Fruit fly (Drosophila melanogaster): ENCODE data around the gene Krn.

Gene Krn

DNA sequence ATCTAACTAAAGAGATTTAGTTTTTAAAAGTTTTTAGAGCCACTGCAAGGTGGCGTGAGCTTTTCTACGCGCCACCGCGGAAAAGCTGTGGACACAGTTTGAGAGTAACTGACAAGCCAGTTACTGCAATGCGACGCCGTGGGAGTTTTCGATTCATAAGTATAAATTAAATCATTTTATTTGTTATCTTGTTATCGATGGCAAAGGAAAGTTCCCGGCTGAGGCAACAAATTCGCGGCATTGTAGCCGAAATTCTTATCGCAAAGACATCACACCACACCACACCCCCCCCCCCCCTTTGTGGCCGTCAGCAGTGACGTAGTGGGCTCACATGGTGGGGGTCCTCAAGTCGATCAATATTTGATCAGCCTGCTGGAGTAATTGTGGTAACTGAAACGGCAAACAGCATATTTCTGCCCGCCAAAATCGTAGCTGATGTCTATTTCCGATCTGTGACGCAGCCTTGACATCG is 1.8 kb upstream of the Krn start (continued):
- peak; percentile 49; the same call in 2 of the 3 replicates for TF ChIP-seq so (GFP tag; IDR thresholded peaks at IDR 0.05)
- TF ChIP-seq unpg (GFP tag; optimal IDR thresholded peaks at IDR 0.05): peak; percentile 7
- TF ChIP-seq CG14667 (GFP tag; IDR thresholded peaks at IDR 0.05): no peak
- TF ChIP-seq vvl (GFP tag; IDR thresholded peaks at IDR 0.05): peak; percentile 58; the same call in 1 of the 2 replicates
- peak; percentile 32; the same call in 1 of the 3 replicates for TF ChIP-seq Optix (GFP tag; IDR thresholded peaks at IDR 0.05)
- peak; percentile 5 for TF ChIP-seq psq (GFP tag; optimal IDR thresholded peaks at IDR 0.05)
- peak; percentile 68 for TF ChIP-seq Meics (GFP tag; optimal IDR thresholded peaks at IDR 0.05)
- peak; percentile 24 for TF ChIP-seq CG15269 (tag; optimal IDR thresholded peaks at IDR 0.05)
- peak; percentile 34 for TF ChIP-seq wek (GFP tag; optimal IDR thresholded peaks at IDR 0.05)
- peak; percentile 83 for TF ChIP-seq CG18599 (GFP tag; optimal IDR thresholded peaks at IDR 0.05)
- TF ChIP-seq Ssrp (tag; optimal IDR thresholded peaks at IDR 0.05): no peak
- no peak for TF ChIP-seq her (GFP tag; optimal IDR thresholded peaks at IDR 0.05)
- no peak for TF ChIP-seq CG7963 (GFP tag; IDR thresholded peaks at IDR 0.05; ENCODE audit: partially characterized antibody)
- no peak for TF ChIP-seq CG43689 (GFP tag; IDR thresholded peaks at IDR 0.05)
- no peak for TF ChIP-seq CG10462 (GFP tag; optimal IDR thresholded peaks at IDR 0.05)
- TF ChIP-seq HHEX (GFP tag; optimal IDR thresholded peaks at IDR 0.05): peak; percentile 70
- TF ChIP-seq CG6813 (GFP tag; optimal IDR thresholded peaks at IDR 0.05): peak; percentile 72
- no peak for TF ChIP-seq gcm2 (GFP tag; optimal IDR thresholded peaks at IDR 0.05)
- TF ChIP-seq CG17612 (GFP tag; IDR thresholded peaks at IDR 0.05): peak; percentile 37; the same call in 1 of the 2 replicates
- peak; percentile 35 for TF ChIP-seq Adf1 (GFP tag; IDR thresholded peaks at IDR 0.05)
- TF ChIP-seq chn (GFP tag; optimal IDR thresholded peaks at IDR 0.05): no peak
- TF ChIP-seq pita (GFP tag; optimal IDR thresholded peaks at IDR 0.05): no peak
- TF ChIP-seq crp (GFP tag; optimal IDR thresholded peaks at IDR 0.05): peak in 1 of 2 experiments; percentile 4
- TF ChIP-seq CG1792 (GFP tag; optimal IDR thresholded peaks at IDR 0.05): no peak
- no peak for TF ChIP-seq CG7745 (tag; optimal IDR thresholded peaks at IDR 0.05)
- no peak for TF ChIP-seq CG3995 (GFP tag; optimal IDR thresholded peaks at IDR 0.05)
- TF ChIP-seq CG10654 (GFP tag; optimal IDR thresholded peaks at IDR 0.05): no peak
- no peak for TF ChIP-seq CG17186 (GFP tag; optimal IDR thresholded peaks at IDR 0.05)
- no peak for TF ChIP-seq pan (optimal IDR thresholded peaks at IDR 0.05)
- peak in 1 of 2 experiments; percentile 54 for TF ChIP-seq pan (GFP tag; optimal IDR thresholded peaks at IDR 0.05 in 1 of 2, IDR thresholded peaks at IDR 0.05 in 1 of 2)
- TF ChIP-seq ind (GFP tag; optimal IDR thresholded peaks at IDR 0.05): no peak
- TF ChIP-seq CG6272 (GFP tag; IDR thresholded peaks at IDR 0.05): no peak
- peak; percentile 8 for TF ChIP-seq D19B (GFP tag; optimal IDR thresholded peaks at IDR 0.05)
- no peak for TF ChIP-seq CG30403 (GFP tag; optimal IDR thresholded peaks at IDR 0.05)
- TF ChIP-seq CG12659 (GFP tag; optimal IDR thresholded peaks at IDR 0.05): peak; percentile 38
- no peak for TF ChIP-seq CG17361 (GFP tag; IDR thresholded peaks at IDR 0.05)
- no peak for TF ChIP-seq pum (GFP tag; optimal IDR thresholded peaks at IDR 0.05)
- no peak for TF ChIP-seq CG14965 (GFP tag; optimal IDR thresholded peaks at IDR 0.05; ENCODE audit: borderline replicate concordance)
- no peak for TF ChIP-seq tap (tag; optimal IDR thresholded peaks at IDR 0.05)
- TF ChIP-seq lov (optimal IDR thresholded peaks at IDR 0.05): no peak
- 0 out of 3 replicates have a peak, but pooled peaks have one; percentile 18 for TF ChIP-seq lov (GFP tag; IDR thresholded peaks at IDR 0.05)
- TF ChIP-seq CG13123 (GFP tag; optimal IDR thresholded peaks at IDR 0.05): no peak
- TF ChIP-seq CG2120 (GFP tag; optimal IDR thresholded peaks at IDR 0.05): peak; percentile 37
- TF ChIP-seq MESR4 (GFP tag; optimal IDR thresholded peaks at IDR 0.05): no peak
- no peak for TF ChIP-seq gce (GFP tag; IDR thresholded peaks at IDR 0.05)
- TF ChIP-seq CG2199 (GFP tag; IDR thresholded peaks at IDR 0.05): peak; percentile 54; the same call in 1 of the 3 replicates
- peak; percentile 51; the same call in 1 of the 3 replicates for TF ChIP-seq zfh1 (GFP tag; IDR thresholded peaks at IDR 0.05)
- peak; percentile 57 for TF ChIP-seq CG17385 (GFP tag; optimal IDR thresholded peaks at IDR 0.05)
- TF ChIP-seq GATAe (GFP tag; conservative IDR thresholded peaks at IDR 0.05): no peak
- TF ChIP-seq Dad (GFP tag; optimal IDR thresholded peaks at IDR 0.05): no peak
- no peak for TF ChIP-seq CG15479 (GFP tag; optimal IDR thresholded peaks at IDR 0.05)

All from whole organism, embryonic.